Worm (Caenorhabditis elegans) whole organism, late embryonic: Measurements from ENCODE around the gene lcmt-1.

Experiments
- C08G9.2 ChIP-seq: sonication (generic microtip); optimal IDR thresholded peaks from 2 replicates; lab custom pipeline; 2016; ENCODE audit warnings: mild to moderate bottlenecking, missing genetic modification characterization, moderate library complexity, missing compliant biosample characterization
- C38D4.7 ChIP-seq: fragments of 200-800 bp; sonication (Bioruptor generic); optimal IDR thresholded peaks from 2 replicates; lab custom pipeline; 2018; ENCODE audit warnings: mild to moderate bottlenecking, missing genetic modification characterization, moderate library complexity, missing compliant biosample characterization
- F13H6.1 ChIP-seq: sonication (generic microtip); optimal IDR thresholded peaks from 2 replicates; lab custom pipeline; 2016; ENCODE audit warnings: missing genetic modification characterization, missing compliant biosample characterization
- K02D7.2 ChIP-seq: sonication (generic microtip); optimal IDR thresholded peaks from 2 replicates; lab custom pipeline; 2017; ENCODE audit warnings: mild to moderate bottlenecking, missing genetic modification characterization, missing compliant biosample characterization
- K09A11.1 ChIP-seq: sonication (generic microtip); optimal IDR thresholded peaks from 2 replicates; lab custom pipeline; 2017; ENCODE audit warnings: antibody characterized with exemption, mild to moderate bottlenecking, missing genetic modification characterization, missing compliant biosample characterization; ENCODE audit not compliant: insufficient read depth
- T23F11.4 ChIP-seq: fragments of 200-800 bp; sonication (Bioruptor generic); optimal IDR thresholded peaks from 2 replicates; lab custom pipeline; 2018; ENCODE audit warnings: mild to moderate bottlenecking, missing genetic modification characterization, missing compliant biosample characterization
- Y22D7AL.16 ChIP-seq: sonication (generic microtip); optimal IDR thresholded peaks from 2 replicates; lab custom pipeline; 2016; ENCODE audit warnings: missing genetic modification characterization, missing compliant biosample characterization
- ama-1 ChIP-seq: fragments of 150-350 bp; optimal IDR thresholded peaks from 2 replicates; lab custom pipeline; 2014
- ceh-14 ChIP-seq: sonication (generic microtip); optimal IDR thresholded peaks from 2 replicates; lab custom pipeline; 2016; ENCODE audit warnings: missing genotype, missing genetic modification characterization, missing compliant biosample characterization
- ceh-18 ChIP-seq: sonication (generic microtip); optimal IDR thresholded peaks from 2 replicates; lab custom pipeline; 2016; ENCODE audit warnings: missing genetic modification characterization, missing compliant biosample characterization
- ceh-19 ChIP-seq: fragments of 200-800 bp; sonication (Bioruptor generic); optimal IDR thresholded peaks from 2 replicates; lab custom pipeline; 2018; ENCODE audit warnings: mild to moderate bottlenecking, missing genetic modification characterization, missing compliant biosample characterization
- ceh-30 ChIP-seq: fragments of 150-350 bp; optimal IDR thresholded peaks from 2 replicates; lab custom pipeline; 2014; ENCODE audit warnings: missing biosample characterization, missing genetic modification characterization
- ceh-31 ChIP-seq: sonication (generic microtip); optimal IDR thresholded peaks from 2 replicates; lab custom pipeline; 2016; ENCODE audit warnings: missing genetic modification characterization, missing compliant biosample characterization
- ceh-45 ChIP-seq: fragments of 200-800 bp; sonication (Bioruptor generic); IDR thresholded peaks from 2 replicates; pipeline ENCODE4 v1.3.6; 2022; ENCODE audit warnings: missing genetic modification reagents, missing genetic modification characterization, missing compliant biosample characterization
- ceh-48 ChIP-seq: sonication (generic microtip); optimal IDR thresholded peaks from 2 replicates; lab custom pipeline; 2016; ENCODE audit warnings: missing genetic modification characterization, inconsistent platforms, missing compliant biosample characterization
- ceh-6 ChIP-seq: fragments of 200-800 bp; sonication (Bioruptor generic); optimal IDR thresholded peaks from 2 replicates; lab custom pipeline; 2018; ENCODE audit warnings: mild to moderate bottlenecking, missing genetic modification characterization, missing compliant biosample characterization
- ceh-9 ChIP-seq: sonication (generic microtip); optimal IDR thresholded peaks from 2 replicates; lab custom pipeline; 2016; ENCODE audit warnings: mild to moderate bottlenecking, missing genetic modification characterization, inconsistent platforms, missing compliant biosample characterization
- che-1 ChIP-seq: sonication (generic microtip); optimal IDR thresholded peaks from 2 replicates; lab custom pipeline; 2016; ENCODE audit warnings: mild to moderate bottlenecking, missing genetic modification characterization, missing compliant biosample characterization
- dve-1 ChIP-seq: sonication (generic microtip); optimal IDR thresholded peaks from 2 replicates; lab custom pipeline; 2017; ENCODE audit warnings: antibody characterized with exemption, mild to moderate bottlenecking, missing genetic modification characterization, missing compliant biosample characterization
- elt-2 ChIP-seq: sonication (generic microtip); optimal IDR thresholded peaks from 2 replicates; lab custom pipeline; 2016; ENCODE audit warnings: missing genetic modification reagents, missing genetic modification characterization, missing compliant biosample characterization
- elt-4 ChIP-seq: sonication (generic microtip); optimal IDR thresholded peaks from 2 replicates; lab custom pipeline; 2016; ENCODE audit warnings: missing genetic modification characterization, missing compliant biosample characterization
- ets-4 ChIP-seq: sonication (generic microtip); optimal IDR thresholded peaks from 2 replicates; lab custom pipeline; 2016; ENCODE audit warnings: missing genetic modification characterization, missing compliant biosample characterization
- eyg-1 ChIP-seq: sonication (generic microtip); optimal IDR thresholded peaks from 2 replicates; lab custom pipeline; 2016; ENCODE audit warnings: missing genotype, missing genetic modification characterization, missing compliant biosample characterization
- fax-1 ChIP-seq: sonication (generic microtip); optimal IDR thresholded peaks from 2 replicates; lab custom pipeline; 2016; ENCODE audit warnings: missing genotype, missing genetic modification characterization, missing compliant biosample characterization
- fkh-10 ChIP-seq: fragments of 150-350 bp; optimal IDR thresholded peaks from 2 replicates; lab custom pipeline; 2014; ENCODE audit warnings: missing biosample characterization, missing genetic modification reagents, missing genetic modification characterization
- fkh-6 ChIP-seq: sonication (generic microtip); optimal IDR thresholded peaks from 2 replicates; lab custom pipeline; 2016; ENCODE audit warnings: missing genetic modification characterization, missing compliant biosample characterization
- gmeb-2 ChIP-seq: sonication (generic microtip); optimal IDR thresholded peaks from 2 replicates; lab custom pipeline; 2016; ENCODE audit warnings: missing genetic modification characterization, inconsistent platforms, missing compliant biosample characterization
- hlh-15 ChIP-seq: sonication (generic microtip); optimal IDR thresholded peaks from 2 replicates; lab custom pipeline; 2016; ENCODE audit warnings: missing genetic modification characterization, missing compliant biosample characterization
- hlh-6 ChIP-seq: sonication (generic microtip); optimal IDR thresholded peaks from 2 replicates; lab custom pipeline; 2016; ENCODE audit warnings: missing genotype, missing genetic modification characterization, missing compliant biosample characterization
- lim-6 ChIP-seq: sonication (generic microtip); optimal IDR thresholded peaks from 2 replicates; lab custom pipeline; 2016; ENCODE audit warnings: missing genetic modification characterization, missing compliant biosample characterization
- lin-11 ChIP-seq: fragments of 200-800 bp; sonication (Bioruptor generic); optimal IDR thresholded peaks from 2 replicates; lab custom pipeline; 2018; ENCODE audit warnings: mild to moderate bottlenecking, missing genetic modification characterization, missing compliant biosample characterization
- madf-2 ChIP-seq: sonication (generic microtip); optimal IDR thresholded peaks from 2 replicates; lab custom pipeline; 2017; ENCODE audit warnings: missing genetic modification characterization, missing compliant biosample characterization
- mec-3 ChIP-seq: sonication (generic microtip); optimal IDR thresholded peaks from 2 replicates; lab custom pipeline; 2016; ENCODE audit warnings: borderline replicate concordance, missing genetic modification characterization, missing compliant biosample characterization
- nfya-1 ChIP-seq: sonication (generic microtip); optimal IDR thresholded peaks from 2 replicates; lab custom pipeline; 2017; ENCODE audit warnings: missing genetic modification characterization, mild to moderate bottlenecking, missing compliant biosample characterization, antibody characterized with exemption, moderate library complexity
- nhr-232 ChIP-seq: sonication (generic microtip); optimal IDR thresholded peaks from 2 replicates; lab custom pipeline; 2016; ENCODE audit warnings: missing genetic modification characterization, missing compliant biosample characterization
- npax-4 ChIP-seq: sonication (generic microtip); optimal IDR thresholded peaks from 2 replicates; lab custom pipeline; 2016; ENCODE audit warnings: missing genetic modification characterization, missing compliant biosample characterization
- odd-2 ChIP-seq: sonication (generic microtip); optimal IDR thresholded peaks from 2 replicates; lab custom pipeline; 2017; ENCODE audit warnings: antibody characterized with exemption, mild to moderate bottlenecking, missing genetic modification characterization, missing compliant biosample characterization
- pag-3 ChIP-seq: sonication (generic microtip); optimal IDR thresholded peaks from 2 replicates; lab custom pipeline; 2016; ENCODE audit warnings: missing compliant biosample characterization, missing genetic modification characterization, borderline replicate concordance
- pat-9 ChIP-seq: fragments of 200-800 bp; sonication (Bioruptor generic); optimal IDR thresholded peaks from 2 replicates; lab custom pipeline; 2018; ENCODE audit warnings: mild to moderate bottlenecking, missing genetic modification characterization, moderate library complexity, missing compliant biosample characterization
- pax-1 ChIP-seq: fragments of 150-350 bp; optimal IDR thresholded peaks from 2 replicates; lab custom pipeline; 2014; ENCODE audit warnings: missing biosample characterization, missing genetic modification characterization
- pha-2 ChIP-seq: sonication (generic microtip); optimal IDR thresholded peaks from 2 replicates; lab custom pipeline; 2017; ENCODE audit warnings: mild to moderate bottlenecking, missing genetic modification characterization, missing compliant biosample characterization
- pros-1 ChIP-seq: fragments of 150-350 bp; optimal IDR thresholded peaks from 2 replicates; lab custom pipeline; 2014; ENCODE audit warnings: missing biosample characterization, missing genetic modification reagents, missing genetic modification characterization
- ref-2 ChIP-seq: sonication (generic microtip); optimal IDR thresholded peaks from 2 replicates; lab custom pipeline; 2016; ENCODE audit warnings: missing genetic modification characterization, missing compliant biosample characterization
- rnt-1 ChIP-seq: sonication (generic microtip); optimal IDR thresholded peaks from 2 replicates; lab custom pipeline; 2016; ENCODE audit warnings: missing genetic modification characterization, missing compliant biosample characterization
- sox-2 ChIP-seq: fragments of 200-800 bp; sonication (Bioruptor generic); IDR thresholded peaks from 2 replicates; pipeline ENCODE4 v1.3.6; 2022; ENCODE audit warnings: missing genetic modification reagents, missing genetic modification characterization, missing compliant biosample characterization
- sox-4 ChIP-seq: sonication (generic microtip); optimal IDR thresholded peaks from 2 replicates; lab custom pipeline; 2017; ENCODE audit warnings: mild to moderate bottlenecking, missing genetic modification characterization, inconsistent platforms, missing compliant biosample characterization
- syd-9 ChIP-seq: sonication (generic microtip); optimal IDR thresholded peaks from 2 replicates; lab custom pipeline; 2016; ENCODE audit warnings: mild to moderate bottlenecking, missing genetic modification characterization, moderate library complexity, missing compliant biosample characterization
- tbx-7 ChIP-seq: sonication (generic microtip); optimal IDR thresholded peaks from 2 replicates; lab custom pipeline; 2016; ENCODE audit warnings: missing genotype, missing genetic modification characterization, missing compliant biosample characterization
- ttx-3 ChIP-seq: sonication (generic microtip); optimal IDR thresholded peaks from 2 replicates; lab custom pipeline; 2016; ENCODE audit warnings: missing genetic modification reagents, missing genetic modification characterization, missing compliant biosample characterization
- unc-3 ChIP-seq, 2 experiments: fragments of 200-800 bp in 1 of 2; sonication (Bioruptor generic) in 1 of 2; sonication (generic microtip) in 1 of 2; conservative IDR thresholded peaks in 1 of 2; optimal IDR thresholded peaks in 1 of 2; 2 replicates each; pipeline versions ENCODE4 v1.3.6 to Lab custom; 2016 to 2022; ENCODE audit warnings: missing compliant biosample characterization in 2 of 2, missing genetic modification characterization in 2 of 2, missing genetic modification reagents in 1 of 2
- unc-42 ChIP-seq: sonication (generic microtip); optimal IDR thresholded peaks from 2 replicates; lab custom pipeline; 2016; ENCODE audit warnings: missing genotype, missing genetic modification characterization, missing compliant biosample characterization
- unc-55 ChIP-seq: sonication (generic microtip); optimal IDR thresholded peaks from 2 replicates; lab custom pipeline; 2017; ENCODE audit warnings: missing biosample characterization, missing genetic modification reagents, missing genetic modification characterization
- unc-86 ChIP-seq: sonication (generic microtip); optimal IDR thresholded peaks from 2 replicates; lab custom pipeline; 2016; ENCODE audit warnings: missing genetic modification characterization, missing compliant biosample characterization
- zip-5 ChIP-seq: sonication (generic microtip); optimal IDR thresholded peaks from 2 replicates; lab custom pipeline; 2016; ENCODE audit warnings: missing genetic modification characterization, missing compliant biosample characterization

lcmt-1 gene

DNA sequence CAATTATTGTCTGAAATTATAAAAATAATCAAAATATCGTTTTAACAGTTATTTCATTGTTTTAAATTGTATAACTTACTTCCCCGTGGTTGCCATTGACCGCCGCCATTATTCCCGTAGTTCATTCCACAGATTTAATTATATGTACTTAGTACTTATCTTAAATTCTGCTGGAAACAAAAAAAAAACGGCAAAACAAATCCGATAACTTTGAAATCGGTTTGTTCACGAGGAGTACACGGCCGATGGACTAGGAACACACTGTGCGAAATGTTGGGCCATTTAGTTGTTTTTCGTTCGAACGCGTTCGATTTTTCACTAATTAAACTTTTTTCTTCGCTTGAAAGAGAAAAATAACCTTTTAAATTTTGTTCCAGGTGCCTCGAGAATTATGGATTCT, at the start of gene lcmt-1, which contains the start of gene B0285.3:
Gene lcmt-1 (plus strand): TSS at position 377 of the 400 bp plus-strand sequence.
Gene B0285.3 (minus strand): TSS at position 267 of the 400 bp plus-strand sequence.
- TF ChIP-seq C38D4.7 (GFP tag; lab: Kevin White, UChicago) (no peak), ceh-18 (tag; lab: Kevin White, UChicago) (no peak), tbx-7 (tag; lab: Kevin White, UChicago) (peak; percentile 73), fkh-6 (no peak), nhr-232 (no peak), pag-3 (tag; lab: Kevin White, UChicago) (no peak), pat-9 (tag; lab: Kevin White, UChicago) (no peak), elt-2 (tag; lab: Kevin White, UChicago) (peak; percentile 19), ets-4 (peak; percentile 44), gmeb-2 (tag; lab: Kevin White, UChicago) (no peak), ceh-9 (tag; lab: Kevin White, UChicago) (no peak), ceh-31 (peak; percentile 77), ceh-6 (GFP tag; lab: Kevin White, UChicago) (no peak), eyg-1 (tag; lab: Kevin White, UChicago) (no peak), K09A11.1 (tag; lab: Kevin White, UChicago) (no peak), Y22D7AL.16 (no peak), ceh-48 (tag; lab: Kevin White, UChicago) (no peak), pros-1 (no peak), ceh-30 (tag; lab: Kevin White, UChicago) (no peak), ceh-14 (tag; lab: Kevin White, UChicago) (no peak), ceh-45 (GFP tag; lab: Robert Waterston, UW) (no peak), unc-86 (tag; lab: Kevin White, UChicago) (no peak), hlh-15 (no peak), ttx-3 (no peak), pha-2 (no peak), odd-2 (tag; lab: Kevin White, UChicago) (no peak), hlh-6 (tag; lab: Kevin White, UChicago) (no peak), ceh-19 (GFP tag; lab: Kevin White, UChicago) (no peak), sox-2 (no peak), fkh-10 (no peak), K02D7.2 (tag; lab: Kevin White, UChicago) (no peak), ama-1 (no peak), mec-3 (tag; lab: Kevin White, UChicago) (no peak), unc-55 (GFP tag; lab: Kevin White, UChicago) (no peak), unc-3 (GFP tag; conservative IDR thresholded peaks at IDR 0.05; lab: Robert Waterston, UW) (no peak), unc-3 (tag; optimal IDR thresholded peaks at IDR 0.05; lab: Kevin White, UChicago) (no peak), dve-1 (tag; lab: Kevin White, UChicago) (no peak), syd-9 (tag; lab: Kevin White, UChicago) (no peak), C08G9.2 (tag; lab: Kevin White, UChicago) (peak; percentile 84), lim-6 (no peak), pax-1 (tag; lab: Kevin White, UChicago) (no peak), lin-11 (tag; lab: Kevin White, UChicago) (no peak), zip-5 (tag; lab: Kevin White, UChicago) (peak; percentile 44), madf-2 (tag; lab: Kevin White, UChicago) (no peak), nfya-1 (tag; lab: Kevin White, UChicago) (no peak), unc-42 (tag; lab: Kevin White, UChicago) (peak; percentile 20), rnt-1 (tag; lab: Kevin White, UChicago) (peak; percentile 31), fax-1 (no peak), ref-2 (peak; percentile 35), T23F11.4 (no peak), npax-4 (tag; lab: Kevin White, UChicago) (no peak), sox-4 (tag; lab: Kevin White, UChicago) (no peak), F13H6.1 (tag; lab: Kevin White, UChicago) (no peak), elt-4 (no peak), che-1 (tag; lab: Kevin White, UChicago) (no peak)
